Worm (Caenorhabditis elegans) whole organism, L2 larva: ENCODE results near the gene Y60C6A.3.

Source experiments
- R02D3.7 ChIP-seq: fragments of 150-350 bp; optimal IDR thresholded peaks from 2 replicates; lab custom pipeline; 2014; ENCODE audit warnings: missing biosample characterization, missing genetic modification characterization
- ZK546.5 ChIP-seq: sonication (generic microtip); optimal IDR thresholded peaks from 2 replicates; lab custom pipeline; 2017; ENCODE audit warnings: missing biosample characterization, missing genetic modification characterization
- elt-3 ChIP-seq: sonication (generic microtip); optimal IDR thresholded peaks from 2 replicates; lab custom pipeline; 2017; ENCODE audit warnings: missing biosample characterization, missing genetic modification characterization
- lin-39 ChIP-seq: fragments of 150-350 bp; optimal IDR thresholded peaks from 2 replicates; lab custom pipeline; 2014; ENCODE audit warnings: missing biosample characterization, missing genetic modification reagents, missing genetic modification characterization
- nhr-237 ChIP-seq: fragments of 150-350 bp; optimal IDR thresholded peaks from 2 replicates; lab custom pipeline; 2014; ENCODE audit warnings: missing biosample characterization, missing genetic modification characterization
- nhr-25 ChIP-seq: fragments of 150-350 bp; sonication (generic microtip); optimal IDR thresholded peaks from 3 replicates; lab custom pipeline; 2014; ENCODE audit warnings: missing biosample characterization, missing genetic modification characterization
- sem-4 ChIP-seq: fragments of 150-350 bp; optimal IDR thresholded peaks from 2 replicates; lab custom pipeline; 2014; ENCODE audit warnings: missing biosample characterization, missing genetic modification reagents, missing genetic modification characterization
- snpc-4 ChIP-seq: fragments of 150-350 bp; optimal IDR thresholded peaks from 2 replicates; lab custom pipeline; 2014; ENCODE audit warnings: missing biosample characterization, missing genetic modification characterization
- unc-39 ChIP-seq: fragments of 150-350 bp; optimal IDR thresholded peaks from 2 replicates; lab custom pipeline; 2014; ENCODE audit warnings: missing biosample characterization, missing genetic modification characterization
- unc-62 ChIP-seq: fragments of 150-350 bp; optimal IDR thresholded peaks from 2 replicates; lab custom pipeline; 2014; ENCODE audit warnings: missing biosample characterization, missing genetic modification reagents, missing genetic modification characterization
- ztf-11 ChIP-seq: sonication (generic microtip); optimal IDR thresholded peaks from 2 replicates; lab custom pipeline; 2017; ENCODE audit warnings: missing biosample characterization, missing genetic modification characterization

ce11 chrV:4834277-4834676 lies 48.7 kb downstream of the Y60C6A.3 start, which contains the start of gene C37H5.14:
- no peak for TF ChIP-seq R02D3.7
- TF ChIP-seq unc-39 (tag; lab: Kevin White, UChicago) = no peak
- no peak for TF ChIP-seq lin-39
- no peak for TF ChIP-seq snpc-4 (tag; lab: Kevin White, UChicago)
- no peak for TF ChIP-seq ZK546.5 (tag; lab: Kevin White, UChicago)
- no peak for TF ChIP-seq nhr-237 (tag; lab: Kevin White, UChicago)
- TF ChIP-seq ztf-11 (tag; lab: Kevin White, UChicago) = no peak
- TF ChIP-seq sem-4 (tag; lab: Kevin White, UChicago) = no peak
- TF ChIP-seq nhr-25 (tag; lab: Kevin White, UChicago) = no peak
- TF ChIP-seq elt-3 (tag; lab: Kevin White, UChicago) = no peak
- TF ChIP-seq unc-62 (GFP tag; lab: Kevin White, UChicago) = no peak
